Fruit fly (Drosophila melanogaster): ENCODE data around the gene CG32354.

dm6 chr3L:8450747-8451146 is 28.7 kb upstream of the CG32354 start:
- TF ChIP-seq CG8159 (tag; optimal IDR thresholded peaks at IDR 0.05) (no peak), CG15710 (tag; optimal IDR thresholded peaks at IDR 0.05) (no peak), CG32121 (GFP tag; IDR thresholded peaks at IDR 0.05) (no peak), gl (tag; optimal IDR thresholded peaks at IDR 0.05) (no peak), EcR (GFP tag; optimal IDR thresholded peaks at IDR 0.05) (no peak)

Measured in whole organism, pupa.